Fruit fly (Drosophila melanogaster) Kc167 (cell line): ENCODE data around the gene Sas-6.

ENCODE experiments used
- Myc ChIP-seq: fragments of >200 bp; optimal IDR thresholded peaks from 2 replicates; lab custom pipeline; 2017; ENCODE audit warnings: missing external identifiers
- h ChIP-seq: fragments of >200 bp; optimal IDR thresholded peaks from 3 replicates; lab custom pipeline; 2018; ENCODE audit warnings: missing external identifiers
- psq ChIP-seq: fragments of >200 bp; optimal IDR thresholded peaks from 2 replicates; lab custom pipeline; 2017; ENCODE audit warnings: missing external identifiers
- ttk ChIP-seq: sonication (Bioruptor generic); optimal IDR thresholded peaks from 2 replicates; lab custom pipeline; 2017; ENCODE audit warnings: missing external identifiers

- TF ChIP-seq psq (lab: Kevin White, UChicago), result no peak
- TF ChIP-seq ttk (lab: Kevin White, UChicago), result no peak
- TF ChIP-seq Myc, result no peak
- no peak for TF ChIP-seq h (lab: Kevin White, UChicago)
Measured at dm6 chr3R:29995035-29995434, at the start of gene Sas-6, which contains the start of gene CG7903.
